Fruit fly (Drosophila melanogaster) whole organism, adult: ENCODE data around the gene CG8188.

Experiments used
- CG14711 ChIP-seq: fragments of 200-800 bp; sonication (Bioruptor generic); optimal IDR thresholded peaks from 2 replicates; lab custom pipeline; 2018; ENCODE audit warnings: missing biosample characterization, mild to moderate bottlenecking, missing genetic modification characterization, moderate library complexity
- CG5204 ChIP-seq: fragments of 200-800 bp; sonication (Bioruptor generic); optimal IDR thresholded peaks from 2 replicates; lab custom pipeline; 2016; ENCODE audit warnings: missing biosample characterization, missing genetic modification characterization
- Hr96 ChIP-seq: fragments of 200-800 bp; sonication (Bioruptor generic); optimal IDR thresholded peaks from 2 replicates; lab custom pipeline; 2016; ENCODE audit warnings: missing biosample characterization, missing genetic modification characterization
- pad ChIP-seq: fragments of 200-800 bp; sonication (Bioruptor generic); optimal IDR thresholded peaks from 3 replicates; lab custom pipeline; 2017; ENCODE audit warnings: missing biosample characterization, missing genetic modification characterization, mild to moderate bottlenecking, moderate library complexity, missing genetic modification reagents
- tj ChIP-seq: fragments of 200-800 bp; sonication (Bioruptor generic); optimal IDR thresholded peaks from 3 replicates; lab custom pipeline; 2017; ENCODE audit warnings: missing biosample characterization, mild to moderate bottlenecking, missing genetic modification characterization, moderate library complexity
- toe ChIP-seq: fragments of 200-800 bp; sonication (Bioruptor generic); optimal IDR thresholded peaks from 2 replicates; lab custom pipeline; 2016; ENCODE audit warnings: missing biosample characterization, missing genetic modification characterization

DNA sequence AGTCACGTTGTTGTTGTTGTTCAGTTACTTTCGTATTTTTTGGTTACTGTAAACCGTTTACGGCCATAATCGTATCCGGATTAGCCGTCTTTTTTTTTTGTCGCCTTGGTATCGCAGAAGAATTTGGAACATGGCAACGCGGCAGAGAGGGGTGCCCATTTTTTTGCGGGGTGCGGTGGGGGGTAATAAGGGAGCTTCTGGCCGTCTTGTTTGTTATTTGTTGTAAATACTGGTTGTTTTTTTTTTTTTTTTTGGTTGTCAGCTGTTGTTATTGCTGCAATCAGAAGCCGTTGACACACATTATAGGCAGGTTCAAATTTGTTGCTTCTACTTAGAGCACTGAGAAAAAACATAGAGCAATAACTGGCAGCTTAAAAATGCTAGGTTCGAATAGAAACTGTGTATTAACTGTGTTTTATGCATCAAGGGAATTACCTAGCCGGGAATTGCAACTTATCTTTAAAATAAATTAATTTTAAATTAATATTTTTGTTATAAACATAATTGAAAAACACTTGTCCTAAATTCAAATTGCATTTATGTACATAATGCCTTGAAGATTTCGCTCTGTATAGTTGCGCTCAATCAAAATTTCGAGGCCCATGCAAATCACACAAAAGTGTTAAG, 21.6 kb upstream of the CG8188 start:
- TF ChIP-seq pad (GFP tag; lab: Kevin White, UChicago) (no peak), CG14711 (no peak), Hr96 (GFP tag; lab: Kevin White, UChicago) (no peak), tj (GFP tag; lab: Kevin White, UChicago) (no peak), CG5204 (GFP tag; lab: Kevin White, UChicago) (no peak), toe (no peak)
